Fruit fly (Drosophila melanogaster): ENCODE measurements around the gene CG43219.

Gene CG43219

dm6 chr3L:21261403-21262164 is 41.4 kb downstream of the CG43219 start (continued):
- TF ChIP-seq CG10147 (GFP tag; optimal IDR thresholded peaks at IDR 0.05) (no peak), Taf1 (GFP tag; IDR thresholded peaks at IDR 0.05) (no peak), CG11093 (GFP tag; IDR thresholded peaks at IDR 0.05) (no peak), NK7.1 (GFP tag; optimal IDR thresholded peaks at IDR 0.05) (no peak), D (optimal IDR thresholded peaks at IDR 0.05) (no peak), D (GFP tag; optimal IDR thresholded peaks at IDR 0.05) (no peak), Antp (GFP tag; optimal IDR thresholded peaks at IDR 0.05) (no peak)

- peak; percentile 12 for TF ChIP-seq Asciz (GFP tag; optimal IDR thresholded peaks at IDR 0.05)
- TF ChIP-seq CG18476 (GFP tag; optimal IDR thresholded peaks at IDR 0.05) = no peak
- peak; percentile 28; the same call in 1 of the 2 replicates for TF ChIP-seq CG13287 (GFP tag; IDR thresholded peaks at IDR 0.05; ENCODE audit: partially characterized antibody)
- TF ChIP-seq HmgZ (tag; optimal IDR thresholded peaks at IDR 0.05) = peak; percentile 20
- TF ChIP-seq Bgb (GFP tag; IDR thresholded peaks at IDR 0.05; ENCODE audit: partially characterized antibody) = peak; percentile 45
- TF ChIP-seq grn (GFP tag; optimal IDR thresholded peaks at IDR 0.05) = peak; percentile 41
- TF ChIP-seq CG9215 (GFP tag; IDR thresholded peaks at IDR 0.05) = no peak
- peak; percentile 72 for TF ChIP-seq CTCF (GFP tag; optimal IDR thresholded peaks at IDR 0.05)
- peak; percentile 17 for TF ChIP-seq Med (GFP tag)
- peak; percentile 34 for TF ChIP-seq exex (tag; optimal IDR thresholded peaks at IDR 0.05)
- TF ChIP-seq amos (GFP tag; IDR thresholded peaks at IDR 0.05; ENCODE audit: partially characterized antibody) = peak; percentile 38; the same call in 1 of the 2 replicates
- TF ChIP-seq bbx (GFP tag; IDR thresholded peaks at IDR 0.05; ENCODE audit: partially characterized antibody) = no peak
- TF ChIP-seq gce (GFP tag; IDR thresholded peaks at IDR 0.05) = no peak
- no peak for TF ChIP-seq CG3065 (GFP tag; optimal IDR thresholded peaks at IDR 0.05)
- TF ChIP-seq sens (GFP tag) = peak; percentile 74
- no peak for TF ChIP-seq dan (GFP tag; IDR thresholded peaks at IDR 0.05)
- TF ChIP-seq danr (GFP tag; IDR thresholded peaks at IDR 0.05) = no peak
- TF ChIP-seq CG6765 (GFP tag; optimal IDR thresholded peaks at IDR 0.05) = peak; percentile 31
- TF ChIP-seq CG15269 (tag; optimal IDR thresholded peaks at IDR 0.05) = peak; percentile 11
- no peak for TF ChIP-seq CG16813 (GFP tag; IDR thresholded peaks at IDR 0.05; ENCODE audit: partially characterized antibody)
- no peak for TF ChIP-seq bcd (GFP tag; optimal IDR thresholded peaks at IDR 0.05)
- peak; percentile 57; the same call in 2 of the 3 replicates for TF ChIP-seq CG2199 (GFP tag; IDR thresholded peaks at IDR 0.05)
- peak; percentile 43 for TF ChIP-seq kay (GFP tag; optimal IDR thresholded peaks at IDR 0.05)
- peak; percentile 55; the same call in 1 of the 2 replicates for TF ChIP-seq vvl (GFP tag; IDR thresholded peaks at IDR 0.05)
- peak; percentile 21 for TF ChIP-seq stwl (tag; optimal IDR thresholded peaks at IDR 0.05)
- peak; percentile 33 for TF ChIP-seq D19B (GFP tag; optimal IDR thresholded peaks at IDR 0.05)
- TF ChIP-seq CG7839 (tag; optimal IDR thresholded peaks at IDR 0.05) = no peak
- 0 out of 3 replicates have a peak, but pooled peaks have one; percentile 7 for TF ChIP-seq Dbx (GFP tag; IDR thresholded peaks at IDR 0.05)
- TF ChIP-seq ken (GFP tag; IDR thresholded peaks at IDR 0.05) = no peak
- TF ChIP-seq CG2678 (tag; optimal IDR thresholded peaks at IDR 0.05) = no peak
Observed at dm6 chr3L:21262426-21262825, 42.2 kb downstream of the CG43219 start.

dm6 chr3L:21266101-21266656 is 46.0 kb downstream of the CG43219 start:
- TF ChIP-seq CG12769 (tag; optimal IDR thresholded peaks at IDR 0.05) = no peak
- peak; percentile 82 for TF ChIP-seq CG15479 (GFP tag; optimal IDR thresholded peaks at IDR 0.05)
- peak; percentile 20 for TF ChIP-seq sens (GFP tag)
- peak; percentile 58 for TF ChIP-seq D19B (GFP tag; optimal IDR thresholded peaks at IDR 0.05)

Measured in whole organism, embryonic.